Worm (Caenorhabditis elegans) whole organism, late embryonic: Measurements from ENCODE around the gene rga-8.

Experiments used
- C08G9.2 ChIP-seq: sonication (generic microtip); optimal IDR thresholded peaks from 2 replicates; lab custom pipeline; 2016; ENCODE audit warnings: mild to moderate bottlenecking, missing genetic modification characterization, moderate library complexity, missing compliant biosample characterization
- C38D4.7 ChIP-seq: fragments of 200-800 bp; sonication (Bioruptor generic); optimal IDR thresholded peaks from 2 replicates; lab custom pipeline; 2018; ENCODE audit warnings: mild to moderate bottlenecking, missing genetic modification characterization, moderate library complexity, missing compliant biosample characterization
- K02D7.2 ChIP-seq: sonication (generic microtip); optimal IDR thresholded peaks from 2 replicates; lab custom pipeline; 2017; ENCODE audit warnings: mild to moderate bottlenecking, missing genetic modification characterization, missing compliant biosample characterization
- K09A11.1 ChIP-seq: sonication (generic microtip); optimal IDR thresholded peaks from 2 replicates; lab custom pipeline; 2017; ENCODE audit warnings: antibody characterized with exemption, mild to moderate bottlenecking, missing genetic modification characterization, missing compliant biosample characterization; ENCODE audit not compliant: insufficient read depth
- Y22D7AL.16 ChIP-seq: sonication (generic microtip); optimal IDR thresholded peaks from 2 replicates; lab custom pipeline; 2016; ENCODE audit warnings: missing genetic modification characterization, missing compliant biosample characterization
- ceh-14 ChIP-seq: sonication (generic microtip); optimal IDR thresholded peaks from 2 replicates; lab custom pipeline; 2016; ENCODE audit warnings: missing genotype, missing genetic modification characterization, missing compliant biosample characterization
- ceh-19 ChIP-seq: fragments of 200-800 bp; sonication (Bioruptor generic); optimal IDR thresholded peaks from 2 replicates; lab custom pipeline; 2018; ENCODE audit warnings: mild to moderate bottlenecking, missing genetic modification characterization, missing compliant biosample characterization
- ceh-2 ChIP-seq: sonication (generic microtip); optimal IDR thresholded peaks from 2 replicates; lab custom pipeline; 2016; ENCODE audit warnings: missing genotype, missing genetic modification characterization, missing compliant biosample characterization
- ceh-22 ChIP-seq: sonication (generic microtip); optimal IDR thresholded peaks from 2 replicates; lab custom pipeline; 2017; ENCODE audit warnings: missing biosample characterization, missing genetic modification characterization
- ceh-24 ChIP-seq: sonication (generic microtip); optimal IDR thresholded peaks from 2 replicates; lab custom pipeline; 2016; ENCODE audit warnings: mild to moderate bottlenecking, missing genetic modification characterization, missing compliant biosample characterization
- ceh-30 ChIP-seq: fragments of 150-350 bp; optimal IDR thresholded peaks from 2 replicates; lab custom pipeline; 2014; ENCODE audit warnings: missing biosample characterization, missing genetic modification characterization
- ceh-31 ChIP-seq: sonication (generic microtip); optimal IDR thresholded peaks from 2 replicates; lab custom pipeline; 2016; ENCODE audit warnings: missing genetic modification characterization, missing compliant biosample characterization
- ceh-34 ChIP-seq: sonication (generic microtip); optimal IDR thresholded peaks from 2 replicates; lab custom pipeline; 2016; ENCODE audit warnings: mild to moderate bottlenecking, missing genetic modification characterization, missing compliant biosample characterization
- ceh-45 ChIP-seq: fragments of 200-800 bp; sonication (Bioruptor generic); IDR thresholded peaks from 2 replicates; pipeline ENCODE4 v1.3.6; 2022; ENCODE audit warnings: missing genetic modification reagents, missing genetic modification characterization, missing compliant biosample characterization
- ceh-48 ChIP-seq: sonication (generic microtip); optimal IDR thresholded peaks from 2 replicates; lab custom pipeline; 2016; ENCODE audit warnings: missing genetic modification characterization, inconsistent platforms, missing compliant biosample characterization
- ceh-6 ChIP-seq: fragments of 200-800 bp; sonication (Bioruptor generic); optimal IDR thresholded peaks from 2 replicates; lab custom pipeline; 2018; ENCODE audit warnings: mild to moderate bottlenecking, missing genetic modification characterization, missing compliant biosample characterization
- ceh-9 ChIP-seq: sonication (generic microtip); optimal IDR thresholded peaks from 2 replicates; lab custom pipeline; 2016; ENCODE audit warnings: mild to moderate bottlenecking, missing genetic modification characterization, inconsistent platforms, missing compliant biosample characterization
- dmd-4 ChIP-seq: sonication (generic microtip); optimal IDR thresholded peaks from 2 replicates; lab custom pipeline; 2016; ENCODE audit warnings: borderline replicate concordance, missing genetic modification characterization, missing compliant biosample characterization
- dve-1 ChIP-seq: sonication (generic microtip); optimal IDR thresholded peaks from 2 replicates; lab custom pipeline; 2017; ENCODE audit warnings: antibody characterized with exemption, mild to moderate bottlenecking, missing genetic modification characterization, missing compliant biosample characterization
- elt-4 ChIP-seq: sonication (generic microtip); optimal IDR thresholded peaks from 2 replicates; lab custom pipeline; 2016; ENCODE audit warnings: missing genetic modification characterization, missing compliant biosample characterization
- eyg-1 ChIP-seq: sonication (generic microtip); optimal IDR thresholded peaks from 2 replicates; lab custom pipeline; 2016; ENCODE audit warnings: missing genotype, missing genetic modification characterization, missing compliant biosample characterization
- fkh-6 ChIP-seq: sonication (generic microtip); optimal IDR thresholded peaks from 2 replicates; lab custom pipeline; 2016; ENCODE audit warnings: missing genetic modification characterization, missing compliant biosample characterization
- gmeb-2 ChIP-seq: sonication (generic microtip); optimal IDR thresholded peaks from 2 replicates; lab custom pipeline; 2016; ENCODE audit warnings: missing genetic modification characterization, inconsistent platforms, missing compliant biosample characterization
- hlh-13 ChIP-seq: fragments of 200-800 bp; sonication (Bioruptor generic); optimal IDR thresholded peaks from 2 replicates; lab custom pipeline; 2018; ENCODE audit warnings: mild to moderate bottlenecking, missing genetic modification characterization, missing compliant biosample characterization
- hlh-15 ChIP-seq: sonication (generic microtip); optimal IDR thresholded peaks from 2 replicates; lab custom pipeline; 2016; ENCODE audit warnings: missing genetic modification characterization, missing compliant biosample characterization
- hlh-30 ChIP-seq: sonication (generic microtip); optimal IDR thresholded peaks from 2 replicates; lab custom pipeline; 2017; ENCODE audit warnings: antibody characterized with exemption, missing genetic modification characterization, missing compliant biosample characterization; ENCODE audit not compliant: insufficient read depth
- hlh-8 ChIP-seq: sonication (generic microtip); optimal IDR thresholded peaks from 2 replicates; lab custom pipeline; 2016; ENCODE audit warnings: missing genotype, missing genetic modification characterization, missing compliant biosample characterization
- madf-2 ChIP-seq: sonication (generic microtip); optimal IDR thresholded peaks from 2 replicates; lab custom pipeline; 2017; ENCODE audit warnings: missing genetic modification characterization, missing compliant biosample characterization
- mec-3 ChIP-seq: sonication (generic microtip); optimal IDR thresholded peaks from 2 replicates; lab custom pipeline; 2016; ENCODE audit warnings: borderline replicate concordance, missing genetic modification characterization, missing compliant biosample characterization
- nfya-1 ChIP-seq: sonication (generic microtip); optimal IDR thresholded peaks from 2 replicates; lab custom pipeline; 2017; ENCODE audit warnings: missing genetic modification characterization, mild to moderate bottlenecking, missing compliant biosample characterization, antibody characterized with exemption, moderate library complexity
- nhr-11 ChIP-seq: fragments of 150-350 bp; optimal IDR thresholded peaks from 2 replicates; lab custom pipeline; 2014; ENCODE audit warnings: missing biosample characterization, missing genetic modification characterization
- nhr-232 ChIP-seq: sonication (generic microtip); optimal IDR thresholded peaks from 2 replicates; lab custom pipeline; 2016; ENCODE audit warnings: missing genetic modification characterization, missing compliant biosample characterization
- npax-4 ChIP-seq: sonication (generic microtip); optimal IDR thresholded peaks from 2 replicates; lab custom pipeline; 2016; ENCODE audit warnings: missing genetic modification characterization, missing compliant biosample characterization
- pag-3 ChIP-seq: sonication (generic microtip); optimal IDR thresholded peaks from 2 replicates; lab custom pipeline; 2016; ENCODE audit warnings: missing compliant biosample characterization, missing genetic modification characterization, borderline replicate concordance
- pha-4 ChIP-seq: fragments of 150-350 bp; optimal IDR thresholded peaks from 2 replicates; lab custom pipeline; 2018; ENCODE audit warnings: missing biosample characterization, missing genetic modification reagents, missing genetic modification characterization
- pqm-1 ChIP-seq: sonication (generic microtip); optimal IDR thresholded peaks from 2 replicates; lab custom pipeline; 2016; ENCODE audit warnings: missing genetic modification characterization, missing compliant biosample characterization
- pros-1 ChIP-seq: fragments of 150-350 bp; optimal IDR thresholded peaks from 2 replicates; lab custom pipeline; 2014; ENCODE audit warnings: missing biosample characterization, missing genetic modification reagents, missing genetic modification characterization
- rnt-1 ChIP-seq: sonication (generic microtip); optimal IDR thresholded peaks from 2 replicates; lab custom pipeline; 2016; ENCODE audit warnings: missing genetic modification characterization, missing compliant biosample characterization
- sdc-2 ChIP-seq: sonication (generic microtip); optimal IDR thresholded peaks from 2 replicates; lab custom pipeline; 2016; ENCODE audit warnings: missing genotype, missing genetic modification characterization, missing compliant biosample characterization
- sox-2 ChIP-seq: fragments of 200-800 bp; sonication (Bioruptor generic); IDR thresholded peaks from 2 replicates; pipeline ENCODE4 v1.3.6; 2022; ENCODE audit warnings: missing genetic modification reagents, missing genetic modification characterization, missing compliant biosample characterization
- syd-9 ChIP-seq: sonication (generic microtip); optimal IDR thresholded peaks from 2 replicates; lab custom pipeline; 2016; ENCODE audit warnings: mild to moderate bottlenecking, missing genetic modification characterization, moderate library complexity, missing compliant biosample characterization
- tbx-2 ChIP-seq: sonication (generic microtip); optimal IDR thresholded peaks from 2 replicates; lab custom pipeline; 2016; ENCODE audit warnings: missing genetic modification characterization, missing compliant biosample characterization
- tbx-7 ChIP-seq: sonication (generic microtip); optimal IDR thresholded peaks from 2 replicates; lab custom pipeline; 2016; ENCODE audit warnings: missing genotype, missing genetic modification characterization, missing compliant biosample characterization
- unc-3 ChIP-seq, 2 experiments: fragments of 200-800 bp in 1 of 2; sonication (Bioruptor generic) in 1 of 2; sonication (generic microtip) in 1 of 2; conservative IDR thresholded peaks in 1 of 2; optimal IDR thresholded peaks in 1 of 2; 2 replicates each; pipeline versions ENCODE4 v1.3.6 to Lab custom; 2016 to 2022; ENCODE audit warnings: missing compliant biosample characterization in 2 of 2, missing genetic modification characterization in 2 of 2, missing genetic modification reagents in 1 of 2
- unc-42 ChIP-seq: sonication (generic microtip); optimal IDR thresholded peaks from 2 replicates; lab custom pipeline; 2016; ENCODE audit warnings: missing genotype, missing genetic modification characterization, missing compliant biosample characterization
- unc-86 ChIP-seq: sonication (generic microtip); optimal IDR thresholded peaks from 2 replicates; lab custom pipeline; 2016; ENCODE audit warnings: missing genetic modification characterization, missing compliant biosample characterization
- zip-5 ChIP-seq: sonication (generic microtip); optimal IDR thresholded peaks from 2 replicates; lab custom pipeline; 2016; ENCODE audit warnings: missing genetic modification characterization, missing compliant biosample characterization
- ztf-16 ChIP-seq: sonication (generic microtip); optimal IDR thresholded peaks from 2 replicates; lab custom pipeline; 2017; ENCODE audit warnings: missing genetic modification characterization, missing compliant biosample characterization

The rga-8 gene

DNA sequence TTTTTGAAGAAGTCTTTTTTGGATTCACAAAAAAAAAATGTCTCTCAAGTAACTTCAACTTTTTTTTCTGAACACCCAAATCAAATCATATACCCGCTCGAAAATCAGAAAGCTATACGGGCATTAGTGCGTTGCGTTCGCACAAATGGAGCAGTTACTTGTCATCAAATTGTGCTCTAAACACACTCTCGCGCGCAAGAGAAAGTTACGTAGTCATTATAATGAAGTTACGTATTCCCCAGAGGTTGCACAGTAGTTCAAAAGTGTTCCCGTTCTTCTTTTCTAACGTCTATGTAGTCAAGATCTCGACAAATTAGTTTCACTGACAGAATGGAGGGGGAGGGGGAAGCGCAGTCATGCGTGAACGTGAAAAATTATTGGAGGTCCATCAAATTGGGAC, 42.0 kb upstream of the rga-8 start:
- TF ChIP-seq pha-4 (tag; lab: Kevin White, UChicago) (no peak), unc-42 (tag; lab: Kevin White, UChicago) (peak; percentile 68), rnt-1 (tag; lab: Kevin White, UChicago) (no peak)

- TF ChIP-seq sox-2 (GFP tag; lab: Robert Waterston, UW) (peak; percentile 68), ceh-34 (peak; percentile 55), ceh-24 (tag; lab: Kevin White, UChicago) (peak; percentile 39), hlh-15 (tag; lab: Kevin White, UChicago) (peak; percentile 41), madf-2 (peak; percentile 57), elt-4 (tag; lab: Kevin White, UChicago) (no peak), ceh-48 (tag; lab: Kevin White, UChicago) (peak; percentile 60), ceh-2 (tag; lab: Kevin White, UChicago) (peak; percentile 54), ceh-45 (GFP tag; lab: Robert Waterston, UW) (peak; percentile 56; the same call in 1 of the 2 replicates), fkh-6 (tag; lab: Kevin White, UChicago) (peak; percentile 68), zip-5 (tag; lab: Kevin White, UChicago) (peak; percentile 34), pqm-1 (no peak), ceh-6 (GFP tag; lab: Kevin White, UChicago) (peak; percentile 77), unc-42 (tag; lab: Kevin White, UChicago) (peak; percentile 26), hlh-13 (GFP tag; lab: Kevin White, UChicago) (peak; percentile 75), syd-9 (tag; lab: Kevin White, UChicago) (peak; percentile 35), C38D4.7 (GFP tag; lab: Kevin White, UChicago) (peak; percentile 72), pros-1 (tag; lab: Kevin White, UChicago) (no peak), ceh-30 (tag; lab: Kevin White, UChicago) (peak; percentile 45), hlh-30 (tag; lab: Kevin White, UChicago) (no peak), ceh-9 (peak; percentile 51), C08G9.2 (peak; percentile 30), ztf-16 (tag; lab: Kevin White, UChicago) (peak; percentile 36), K09A11.1 (tag; lab: Kevin White, UChicago) (peak; percentile 49), eyg-1 (peak; percentile 11), sdc-2 (tag; lab: Kevin White, UChicago) (peak; percentile 80), dmd-4 (tag; lab: Kevin White, UChicago) (no peak), dve-1 (tag; lab: Kevin White, UChicago) (peak; percentile 34), tbx-7 (tag; lab: Kevin White, UChicago) (no peak), Y22D7AL.16 (peak; percentile 69), pag-3 (tag; lab: Kevin White, UChicago) (no peak), ceh-31 (tag; lab: Kevin White, UChicago) (peak; percentile 60), nfya-1 (tag; lab: Kevin White, UChicago) (peak; percentile 59), ceh-22 (tag; lab: Kevin White, UChicago) (no peak), unc-3 (GFP tag; conservative IDR thresholded peaks at IDR 0.05; lab: Robert Waterston, UW) (peak; percentile 71; the same call in 1 of the 2 replicates), unc-3 (tag; optimal IDR thresholded peaks at IDR 0.05; lab: Kevin White, UChicago) (peak; percentile 42), pha-4 (tag; lab: Kevin White, UChicago) (no peak), hlh-8 (tag; lab: Kevin White, UChicago) (no peak), unc-86 (tag; lab: Kevin White, UChicago) (peak; percentile 78), nhr-232 (tag; lab: Kevin White, UChicago) (peak; percentile 70), ceh-19 (GFP tag; lab: Kevin White, UChicago) (peak; percentile 65), ceh-14 (tag; lab: Kevin White, UChicago) (peak; percentile 63), gmeb-2 (tag; lab: Kevin White, UChicago) (peak; percentile 70), npax-4 (tag; lab: Kevin White, UChicago) (peak; percentile 66), mec-3 (tag; lab: Kevin White, UChicago) (no peak), rnt-1 (tag; lab: Kevin White, UChicago) (peak; percentile 32), K02D7.2 (peak; percentile 58), nhr-11 (tag; lab: Kevin White, UChicago) (no peak), tbx-2 (tag; lab: Kevin White, UChicago) (peak; percentile 39)
Measured at ce11 chrX:5319214-5319838, 39.8 kb upstream of the rga-8 start.
